Worm (Caenorhabditis elegans) whole organism, L4 larva: ENCODE data around the gene fil-2.

Source experiments
- F49E8.2 ChIP-seq: sonication (generic microtip); optimal IDR thresholded peaks from 2 replicates; lab custom pipeline; 2016; ENCODE audit warnings: missing compliant biosample characterization, mild to moderate bottlenecking, missing genetic modification characterization, borderline replicate concordance
- R02D3.7 ChIP-seq: fragments of 150-350 bp; sonication (generic microtip); optimal IDR thresholded peaks from 3 replicates; lab custom pipeline; 2014; ENCODE audit warnings: missing biosample characterization, missing genetic modification characterization
- T20F7.1 ChIP-seq: fragments of 200-800 bp; sonication (Bioruptor generic); optimal IDR thresholded peaks from 2 replicates; lab custom pipeline; 2018; ENCODE audit warnings: mild to moderate bottlenecking, missing genetic modification characterization, missing compliant biosample characterization
- T26A8.4 ChIP-seq: fragments of 200-800 bp; sonication (Bioruptor generic); IDR thresholded peaks from 2 replicates; pipeline ENCODE4 v1.3.6; 2022; ENCODE audit warnings: missing genetic modification characterization, missing compliant biosample characterization
- Y5F2A.4 ChIP-seq: fragments of 200-800 bp; sonication (Bioruptor generic); optimal IDR thresholded peaks from 2 replicates; lab custom pipeline; 2018; ENCODE audit warnings: mild to moderate bottlenecking, missing genetic modification characterization, missing compliant biosample characterization
- ZK337.2 ChIP-seq: fragments of 200-800 bp; sonication (Bioruptor generic); IDR thresholded peaks from 2 replicates; pipeline ENCODE4 v1.3.6; 2022; ENCODE audit warnings: missing genetic modification reagents, missing genetic modification characterization, missing compliant biosample characterization
- ZK546.5 ChIP-seq, 2 experiments: sonication (generic microtip); optimal IDR thresholded peaks; 2 replicates each; lab custom pipeline; 2017; ENCODE audit warnings: missing biosample characterization in 2 of 2, missing genetic modification characterization in 2 of 2
- aha-1 ChIP-seq: fragments of 150-350 bp; peaks from one replicate; lab custom pipeline; 2014; ENCODE audit warnings: missing biosample characterization, missing genetic modification characterization
- ama-1 ChIP-seq: fragments of 150-350 bp; optimal IDR thresholded peaks from 2 replicates; lab custom pipeline; 2014; ENCODE audit warnings: inconsistent platforms, mixed read lengths
- attf-4 ChIP-seq: sonication (generic microtip); optimal IDR thresholded peaks from 3 replicates; lab custom pipeline; 2017; ENCODE audit warnings: missing biosample characterization, missing genetic modification characterization
- ceh-28 ChIP-seq: fragments of 150-350 bp; optimal IDR thresholded peaks from 2 replicates; lab custom pipeline; 2014; ENCODE audit warnings: missing biosample characterization, missing genetic modification reagents, missing genetic modification characterization
- ceh-62 ChIP-seq: sonication (generic microtip); optimal IDR thresholded peaks from 2 replicates; lab custom pipeline; 2017; ENCODE audit warnings: missing biosample characterization, missing genetic modification characterization
- ceh-82 ChIP-seq: sonication (generic microtip); optimal IDR thresholded peaks from 2 replicates; lab custom pipeline; 2017; ENCODE audit warnings: missing biosample characterization, missing genetic modification characterization
- ces-1 ChIP-seq: fragments of 150-350 bp; sonication (generic microtip); optimal IDR thresholded peaks from 4 replicates; lab custom pipeline; 2014; ENCODE audit warnings: missing biosample characterization, missing genetic modification reagents, missing genetic modification characterization
- cey-2 ChIP-seq: sonication (generic microtip); optimal IDR thresholded peaks from 3 replicates; lab custom pipeline; 2017; ENCODE audit warnings: missing genetic modification characterization, mild to moderate bottlenecking, missing compliant biosample characterization, antibody characterized with exemption, borderline replicate concordance; ENCODE audit not compliant: insufficient read depth
- daf-16 ChIP-seq, 3 experiments: sonication (generic microtip); optimal IDR thresholded peaks; 2 replicates each; lab custom pipeline; 2016 to 2017; ENCODE audit warnings: missing genetic modification characterization in 3 of 3, missing genetic modification reagents in 3 of 3, mild to moderate bottlenecking in 2 of 3, missing compliant biosample characterization in 2 of 3, missing biosample characterization in 1 of 3, moderate library complexity in 1 of 3
- dmd-6 ChIP-seq: fragments of 200-800 bp; sonication (Bioruptor generic); IDR thresholded peaks from 2 replicates; pipeline ENCODE4 v1.3.6; 2022; ENCODE audit warnings: missing genetic modification reagents, missing genetic modification characterization, missing compliant biosample characterization
- dve-1 ChIP-seq: sonication (generic microtip); optimal IDR thresholded peaks from 2 replicates; lab custom pipeline; 2017; ENCODE audit warnings: antibody characterized with exemption, mild to moderate bottlenecking, missing genetic modification characterization, missing compliant biosample characterization; ENCODE audit not compliant: insufficient read depth
- fos-1 ChIP-seq: fragments of 150-350 bp; optimal IDR thresholded peaks from 2 replicates; lab custom pipeline; 2014; ENCODE audit warnings: missing biosample characterization, missing genetic modification characterization
- hlh-11 ChIP-seq: fragments of 200-800 bp; sonication (Bioruptor generic); optimal IDR thresholded peaks from 2 replicates; lab custom pipeline; 2018; ENCODE audit warnings: mild to moderate bottlenecking, missing genetic modification characterization, missing compliant biosample characterization
- hlh-30 ChIP-seq: sonication (generic microtip); optimal IDR thresholded peaks from 2 replicates; lab custom pipeline; 2017; ENCODE audit warnings: antibody characterized with exemption, mild to moderate bottlenecking, missing genetic modification characterization, missing compliant biosample characterization; ENCODE audit not compliant: insufficient read depth
- jun-1 ChIP-seq: fragments of 150-350 bp; optimal IDR thresholded peaks from 2 replicates; lab custom pipeline; 2014; ENCODE audit warnings: missing biosample characterization, missing genetic modification reagents, missing genetic modification characterization
- lin-1 ChIP-seq: fragments of 200-800 bp; sonication (Bioruptor generic); IDR thresholded peaks from 2 replicates; pipeline ENCODE4 v1.3.6; 2022; ENCODE audit warnings: missing genetic modification reagents, missing genetic modification characterization, missing compliant biosample characterization
- lin-38 ChIP-seq: fragments of 200-800 bp; sonication (Bioruptor generic); IDR thresholded peaks from 2 replicates; pipeline ENCODE4 v1.3.6; 2022; ENCODE audit warnings: missing genetic modification reagents, missing genetic modification characterization, missing compliant biosample characterization
- lir-3 ChIP-seq: sonication (generic microtip); optimal IDR thresholded peaks from 2 replicates; lab custom pipeline; 2016; ENCODE audit warnings: mild to moderate bottlenecking, missing genetic modification characterization, missing compliant biosample characterization
- lsy-2 ChIP-seq, 2 experiments: fragments of 150-350 bp in 1 of 2; sonication (generic microtip) in 1 of 2; optimal IDR thresholded peaks; 2 replicates each; lab custom pipeline; 2014 to 2017; ENCODE audit warnings: missing biosample characterization in 2 of 2, missing genetic modification characterization in 2 of 2
- madf-5 ChIP-seq, 2 experiments: fragments of 200-800 bp; sonication (Bioruptor generic); IDR thresholded peaks; 2 replicates each; pipeline ENCODE4 v1.3.6; 2022; ENCODE audit warnings: missing compliant biosample characterization in 2 of 2, missing genetic modification characterization in 2 of 2
- mdl-1 ChIP-seq, 2 experiments: fragments of 150-350 bp in 1 of 2; sonication (generic microtip) in 1 of 2; optimal IDR thresholded peaks; 2 replicates each; lab custom pipeline; 2014 to 2017; ENCODE audit warnings: missing biosample characterization in 2 of 2, missing genetic modification characterization in 2 of 2
- mep-1 ChIP-seq: fragments of 150-350 bp; sonication (generic microtip); optimal IDR thresholded peaks from 3 replicates; lab custom pipeline; 2014; ENCODE audit warnings: missing biosample characterization, missing genetic modification characterization
- mes-2 ChIP-seq: sonication (generic microtip); optimal IDR thresholded peaks from 2 replicates; lab custom pipeline; 2016; ENCODE audit warnings: missing genotype, mild to moderate bottlenecking, missing genetic modification characterization, missing compliant biosample characterization; ENCODE audit not compliant: poor library complexity, severe bottlenecking
- mxl-3 ChIP-seq: fragments of 200-800 bp; sonication (Bioruptor generic); optimal IDR thresholded peaks from 2 replicates; lab custom pipeline; 2018; ENCODE audit warnings: mild to moderate bottlenecking, missing genetic modification characterization, missing compliant biosample characterization
- nhr-102 ChIP-seq: sonication (generic microtip); optimal IDR thresholded peaks from 2 replicates; lab custom pipeline; 2016; ENCODE audit warnings: mild to moderate bottlenecking, missing genetic modification characterization, moderate library complexity, missing compliant biosample characterization
- nhr-11 ChIP-seq: fragments of 150-350 bp; optimal IDR thresholded peaks from 2 replicates; lab custom pipeline; 2014; ENCODE audit warnings: missing biosample characterization, missing genetic modification characterization
- nhr-28 ChIP-seq: fragments of 150-350 bp; optimal IDR thresholded peaks from 2 replicates; lab custom pipeline; 2014; ENCODE audit warnings: missing biosample characterization, missing genetic modification characterization
- nhr-48 ChIP-seq: sonication (generic microtip); optimal IDR thresholded peaks from 2 replicates; lab custom pipeline; 2016; ENCODE audit warnings: mild to moderate bottlenecking, missing genetic modification characterization, missing compliant biosample characterization
- nhr-6 ChIP-seq: fragments of 150-350 bp; optimal IDR thresholded peaks from 2 replicates; lab custom pipeline; 2014; ENCODE audit warnings: missing biosample characterization, missing genetic modification characterization
- nhr-77 ChIP-seq: fragments of 150-350 bp; optimal IDR thresholded peaks from 2 replicates; lab custom pipeline; 2014; ENCODE audit warnings: missing biosample characterization, missing genetic modification characterization
- php-3 ChIP-seq: fragments of 200-800 bp; sonication (Bioruptor generic); IDR thresholded peaks from 2 replicates; pipeline ENCODE4 v1.3.6; 2022; ENCODE audit warnings: missing genetic modification reagents, missing genetic modification characterization, missing compliant biosample characterization
- pqm-1 ChIP-seq: sonication (generic microtip); optimal IDR thresholded peaks from 2 replicates; lab custom pipeline; 2017; ENCODE audit warnings: missing biosample characterization, missing genetic modification characterization
- saeg-2 ChIP-seq: fragments of 200-800 bp; sonication (Bioruptor generic); IDR thresholded peaks from 2 replicates; pipeline ENCODE4 v1.3.6; 2022; ENCODE audit warnings: missing genetic modification reagents, missing genetic modification characterization, missing compliant biosample characterization
- set-16 ChIP-seq: fragments of 200-800 bp; sonication (Bioruptor generic); IDR thresholded peaks from 2 replicates; pipeline ENCODE4 v1.3.6; 2022; ENCODE audit warnings: missing genetic modification reagents, missing genetic modification characterization, missing compliant biosample characterization
- snpc-1.2 ChIP-seq: fragments of 200-800 bp; sonication (Bioruptor generic); IDR thresholded peaks from 2 replicates; pipeline ENCODE4 v1.3.6; 2022; ENCODE audit warnings: missing genetic modification reagents, missing genetic modification characterization, missing compliant biosample characterization
- snpc-4 ChIP-seq: fragments of 150-350 bp; optimal IDR thresholded peaks from 2 replicates; lab custom pipeline; 2014; ENCODE audit warnings: missing biosample characterization, missing genetic modification characterization
- spr-3 ChIP-seq: fragments of 200-800 bp; sonication (Bioruptor generic); optimal IDR thresholded peaks from 2 replicates; lab custom pipeline; 2018; ENCODE audit warnings: mild to moderate bottlenecking, missing genetic modification characterization, missing compliant biosample characterization
- unc-130 ChIP-seq: sonication (generic microtip); optimal IDR thresholded peaks from 2 replicates; lab custom pipeline; 2016; ENCODE audit warnings: missing genetic modification reagents, missing genetic modification characterization, missing compliant biosample characterization
- zag-1 ChIP-seq: fragments of 150-350 bp; optimal IDR thresholded peaks from 2 replicates; lab custom pipeline; 2014; ENCODE audit warnings: missing biosample characterization, missing genetic modification characterization
- zfp-3 ChIP-seq: fragments of 200-800 bp; sonication (Bioruptor generic); conservative IDR thresholded peaks from 2 replicates; pipeline ENCODE4 v1.3.6; 2022; ENCODE audit warnings: missing genetic modification reagents, missing genetic modification characterization, missing compliant biosample characterization
- zip-11 ChIP-seq: fragments of 200-800 bp; sonication (Bioruptor generic); IDR thresholded peaks from 2 replicates; pipeline ENCODE4 v1.3.6; 2022; ENCODE audit warnings: missing genetic modification characterization, missing compliant biosample characterization

Gene fil-2

ce11 chrV:6270552-6270951 lies 8.3 kb upstream of the fil-2 start, which contains the start of gene F31F7.2:
Gene F31F7.2, plus strand, starts transcription at chrV:6270852.
- TF ChIP-seq daf-16 (GFP tag; optimal IDR thresholded peaks at IDR 0.05; lab: Kevin White, UChicago) (no peak), daf-16 (tag; optimal IDR thresholded peaks at IDR 0.05; lab: Kevin White, UChicago) (peak; percentile 10), ceh-62 (tag; lab: Kevin White, UChicago) (no peak), lir-3 (tag; lab: Kevin White, UChicago) (no peak), ceh-28 (tag; lab: Kevin White, UChicago) (no peak), php-3 (GFP tag; lab: Robert Waterston, UW) (peak; percentile 63; the same call in 1 of the 2 replicates)

DNA sequence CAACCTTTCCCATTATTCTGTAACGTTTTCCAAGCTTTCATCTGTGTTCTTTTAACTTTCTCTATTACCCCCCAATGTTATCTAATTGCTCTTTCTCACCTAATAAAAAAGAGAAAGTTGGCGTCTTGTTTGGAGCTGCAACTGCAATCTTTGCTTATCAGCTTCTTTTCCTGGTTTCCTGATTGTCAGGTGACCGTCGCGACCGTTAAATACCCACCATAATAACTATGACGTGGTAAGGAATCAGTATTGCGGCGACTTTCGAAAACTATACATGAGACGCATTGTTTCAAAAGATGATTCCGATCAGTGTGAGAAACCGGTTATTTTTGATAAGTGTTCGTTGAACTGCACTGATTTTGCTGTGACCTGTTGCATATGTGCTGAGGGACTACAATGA lies 3.6 kb upstream of the fil-2 start:
- no peak for TF ChIP-seq T26A8.4 (GFP tag; lab: Robert Waterston, UW)
- TF ChIP-seq jun-1 (tag; lab: Kevin White, UChicago): peak; percentile 12
- no peak for TF ChIP-seq spr-3 (GFP tag; lab: Kevin White, UChicago)
- TF ChIP-seq php-3 (GFP tag; lab: Robert Waterston, UW): peak; percentile 85
- no peak for TF ChIP-seq ceh-82 (tag; lab: Kevin White, UChicago)
- TF ChIP-seq ZK546.5 (tag; optimal IDR thresholded peaks at IDR 0.05; lab: Kevin White, UChicago): no peak
- TF ChIP-seq Y5F2A.4 (GFP tag; lab: Kevin White, UChicago): no peak
- peak; percentile 56 for TF ChIP-seq fos-1 (tag; lab: Kevin White, UChicago)
- no peak for TF ChIP-seq zag-1 (tag; lab: Kevin White, UChicago)
- TF ChIP-seq zfp-3 (GFP tag; lab: Robert Waterston, UW): 0 out of 2 replicates have a peak, but pooled peaks have one; percentile 32
- TF ChIP-seq nhr-28 (tag; lab: Kevin White, UChicago): peak; percentile 91
- TF ChIP-seq aha-1 (tag; lab: Kevin White, UChicago): peak; percentile 13
- no peak for TF ChIP-seq snpc-1.2
- TF ChIP-seq ces-1: no peak
- TF ChIP-seq attf-4 (tag; lab: Kevin White, UChicago): no peak
- no peak for TF ChIP-seq zip-11 (GFP tag; lab: Robert Waterston, UW)
- TF ChIP-seq ZK337.2 (GFP tag; lab: Robert Waterston, UW): no peak
- TF ChIP-seq hlh-11 (tag; lab: Kevin White, UChicago): peak; percentile 93
- TF ChIP-seq hlh-30 (tag; lab: Kevin White, UChicago): peak; percentile 70
- TF ChIP-seq nhr-102 (tag; lab: Kevin White, UChicago): peak; percentile 6
- TF ChIP-seq madf-5 (GFP tag; IDR thresholded peaks at IDR 0.05; lab: Robert Waterston, UW): no peak
- peak; percentile 43 for TF ChIP-seq cey-2
- TF ChIP-seq daf-16 (GFP tag; optimal IDR thresholded peaks at IDR 0.05; lab: Kevin White, UChicago): no peak
- TF ChIP-seq daf-16 (tag; optimal IDR thresholded peaks at IDR 0.05; lab: Kevin White, UChicago): peak; percentile 86
- TF ChIP-seq saeg-2 (GFP tag; lab: Robert Waterston, UW): peak; percentile 68; the same call in 1 of the 2 replicates
- TF ChIP-seq snpc-4 (tag; lab: Kevin White, UChicago): no peak
- TF ChIP-seq T20F7.1 (GFP tag; lab: Kevin White, UChicago): no peak
- peak; percentile 4 for TF ChIP-seq mes-2 (tag; lab: Kevin White, UChicago)
- TF ChIP-seq nhr-48 (tag; lab: Kevin White, UChicago): peak; percentile 75
- TF ChIP-seq dmd-6 (GFP tag; lab: Robert Waterston, UW): peak; percentile 93
- no peak for TF ChIP-seq unc-130 (GFP tag; lab: Kevin White, UChicago)
- TF ChIP-seq nhr-6 (tag; lab: Kevin White, UChicago): no peak
- TF ChIP-seq pqm-1: peak; percentile 93
- no peak for TF ChIP-seq F49E8.2 (tag; lab: Kevin White, UChicago)
- TF ChIP-seq ama-1: peak; percentile 19
- TF ChIP-seq lin-1: peak; percentile 62; the same call in 1 of the 2 replicates
- no peak for TF ChIP-seq nhr-11 (tag; lab: Kevin White, UChicago)
- no peak for TF ChIP-seq R02D3.7
- TF ChIP-seq mep-1 (tag; lab: Kevin White, UChicago): peak; percentile 8
- TF ChIP-seq set-16 (GFP tag; lab: Robert Waterston, UW): no peak
- TF ChIP-seq nhr-77 (tag; lab: Kevin White, UChicago): peak; percentile 81
- TF ChIP-seq lin-38 (GFP tag; lab: Robert Waterston, UW): no peak
- TF ChIP-seq mdl-1 (tag; optimal IDR thresholded peaks at IDR 0.05; lab: Kevin White, UChicago): peak in 1 of 2 experiments; percentile 74
- peak in 1 of 2 experiments; percentile 56 for TF ChIP-seq lsy-2 (tag; optimal IDR thresholded peaks at IDR 0.05; lab: Kevin White, UChicago)
- no peak for TF ChIP-seq mxl-3
- peak; percentile 89 for TF ChIP-seq dve-1 (tag; lab: Kevin White, UChicago)
